Worm (Caenorhabditis elegans): Measurements from ENCODE around the gene clec-177.

ce11 chrIV:4945771-4946170, 40.6 kb upstream of the clec-177 start, which contains the start of gene str-169:
- TF ChIP-seq tab-1 (GFP tag; IDR thresholded peaks at IDR 0.05) (no peak), ztf-23 (GFP tag; IDR thresholded peaks at IDR 0.05) (no peak), ztf-29 (GFP tag; IDR thresholded peaks at IDR 0.05) (no peak), cog-1 (tag; optimal IDR thresholded peaks at IDR 0.05) (no peak), flt-1 (GFP tag; IDR thresholded peaks at IDR 0.05) (no peak), T22C8.4 (GFP tag; IDR thresholded peaks at IDR 0.05) (no peak), ref-1 (GFP tag; conservative IDR thresholded peaks at IDR 0.05) (no peak)

All from whole organism, midembryonic.